Fruit fly (Drosophila melanogaster): ENCODE results near the gene CG6793.

dm6 chr3L:12066699-12067287 is 24.6 kb downstream of the CG6793 start:
- no peak for TF ChIP-seq Hr96 (GFP tag; optimal IDR thresholded peaks at IDR 0.05)
- TF ChIP-seq CG5204 (GFP tag; optimal IDR thresholded peaks at IDR 0.05): no peak
- no peak for TF ChIP-seq Crg-1 (GFP tag; optimal IDR thresholded peaks at IDR 0.05)
- TF ChIP-seq kay (GFP tag; ENCODE audit: borderline replicate concordance): peak; percentile 35
- TF ChIP-seq toe (GFP tag; optimal IDR thresholded peaks at IDR 0.05): no peak
- no peak for TF ChIP-seq CG12768 (GFP tag; optimal IDR thresholded peaks at IDR 0.05)
- TF ChIP-seq CG11617 (GFP tag; optimal IDR thresholded peaks at IDR 0.05): no peak
- TF ChIP-seq pad (GFP tag; optimal IDR thresholded peaks at IDR 0.05): no peak
- no peak for TF ChIP-seq CG14711 (tag; optimal IDR thresholded peaks at IDR 0.05)
